Worm (Caenorhabditis elegans): Measurements from ENCODE around the gene oat-1.
A peak's percentile ranks its signal among the peaks of the same experiment; 100 is the strongest.

The oat-1 gene

ce11 chrIV:8428492-8428891, 43.9 kb downstream of the oat-1 start:
- TF ChIP-seq R02D3.7 (tag; optimal IDR thresholded peaks at IDR 0.05) (peak; percentile 38), lin-15B (tag; optimal IDR thresholded peaks at IDR 0.05) (peak; percentile 70), nhr-28 (tag; optimal IDR thresholded peaks at IDR 0.05) (no peak), ztf-4 (tag; optimal IDR thresholded peaks at IDR 0.05) (peak; percentile 5), elt-1 (tag; optimal IDR thresholded peaks at IDR 0.05) (no peak), lsy-12 (tag; optimal IDR thresholded peaks at IDR 0.05) (peak; percentile 90), aly-2 (tag; optimal IDR thresholded peaks at IDR 0.05) (no peak), tbx-2 (tag; optimal IDR thresholded peaks at IDR 0.05) (peak; percentile 85), fkh-10 (GFP tag; optimal IDR thresholded peaks at IDR 0.05) (no peak), nhr-77 (tag; optimal IDR thresholded peaks at IDR 0.05) (peak; percentile 53), ceh-16 (tag; optimal IDR thresholded peaks at IDR 0.05) (no peak), skn-1 (tag; optimal IDR thresholded peaks at IDR 0.05) (no peak), lin-39 (tag; optimal IDR thresholded peaks at IDR 0.05) (peak; percentile 51), eor-1 (tag; optimal IDR thresholded peaks at IDR 0.05) (no peak), jun-1 (tag; optimal IDR thresholded peaks at IDR 0.05) (no peak), fos-1 (tag; optimal IDR thresholded peaks at IDR 0.05) (peak; percentile 54), nhr-11 (tag; optimal IDR thresholded peaks at IDR 0.05) (no peak), nhr-23 (tag; optimal IDR thresholded peaks at IDR 0.05) (peak; percentile 60), mdl-1 (tag; optimal IDR thresholded peaks at IDR 0.05) (no peak), mml-1 (tag; optimal IDR thresholded peaks at IDR 0.05) (no peak), sea-2 (GFP tag; optimal IDR thresholded peaks at IDR 0.05) (no peak), pqm-1 (tag; optimal IDR thresholded peaks at IDR 0.05) (peak; percentile 46), nhr-76 (tag; optimal IDR thresholded peaks at IDR 0.05) (no peak), elt-3 (tag; optimal IDR thresholded peaks at IDR 0.05) (peak in 1 of 3 experiments; percentile 32), ztf-11 (tag; optimal IDR thresholded peaks at IDR 0.05) (no peak), egl-27 (tag; optimal IDR thresholded peaks at IDR 0.05) (no peak), nhr-67 (tag; optimal IDR thresholded peaks at IDR 0.05) (no peak), nfya-1 (tag; optimal IDR thresholded peaks at IDR 0.05; ENCODE audit: insufficient read depth) (peak; percentile 85), daf-12 (tag; optimal IDR thresholded peaks at IDR 0.05) (no peak), hmg-11 (tag; optimal IDR thresholded peaks at IDR 0.05) (peak; percentile 84), ceh-82 (tag; optimal IDR thresholded peaks at IDR 0.05) (peak; percentile 16), egl-5 (tag; optimal IDR thresholded peaks at IDR 0.05) (no peak), ZK546.5 (tag; optimal IDR thresholded peaks at IDR 0.05) (no peak), zag-1 (tag; optimal IDR thresholded peaks at IDR 0.05) (no peak), unc-39 (tag; optimal IDR thresholded peaks at IDR 0.05) (no peak), fkh-2 (tag; optimal IDR thresholded peaks at IDR 0.05) (peak; percentile 38), ceh-28 (tag; optimal IDR thresholded peaks at IDR 0.05) (peak; percentile 54), ama-1 (optimal IDR thresholded peaks at IDR 0.05) (peak; percentile 97), snpc-4 (tag; optimal IDR thresholded peaks at IDR 0.05) (peak; percentile 99), elt-2 (tag; optimal IDR thresholded peaks at IDR 0.05) (peak; percentile 71), unc-62 (GFP tag; optimal IDR thresholded peaks at IDR 0.05) (peak; percentile 43), nhr-12 (tag; optimal IDR thresholded peaks at IDR 0.05) (no peak), nhr-237 (tag; optimal IDR thresholded peaks at IDR 0.05) (no peak), nhr-25 (tag; optimal IDR thresholded peaks at IDR 0.05) (peak; percentile 78), ceh-9 (tag; optimal IDR thresholded peaks at IDR 0.05) (no peak), pha-4 (tag; optimal IDR thresholded peaks at IDR 0.05) (peak; percentile 67), nhr-43 (tag; optimal IDR thresholded peaks at IDR 0.05; ENCODE audit: poor library complexity, severe bottlenecking) (peak; percentile 76)

ce11 chrIV:8426537-8426936, 45.9 kb downstream of the oat-1 start, which contains the start of the genes T26A8.3 and tmem-231:
Gene T26A8.3, minus strand, starts transcription at chrIV:8426637.
Gene tmem-231, plus strand, starts transcription at chrIV:8426785.
- TF ChIP-seq nhr-28 (tag; optimal IDR thresholded peaks at IDR 0.05) = no peak
- TF ChIP-seq eor-1 (tag; optimal IDR thresholded peaks at IDR 0.05) = no peak
- no peak for TF ChIP-seq hmg-11 (tag; optimal IDR thresholded peaks at IDR 0.05)
- TF ChIP-seq ztf-4 (tag; optimal IDR thresholded peaks at IDR 0.05) = no peak
- TF ChIP-seq zag-1 (tag; optimal IDR thresholded peaks at IDR 0.05) = no peak
- no peak for TF ChIP-seq lsy-12 (tag; optimal IDR thresholded peaks at IDR 0.05)
- TF ChIP-seq nhr-77 (tag; optimal IDR thresholded peaks at IDR 0.05) = no peak
- TF ChIP-seq unc-39 (tag; optimal IDR thresholded peaks at IDR 0.05) = no peak

Data from whole organism, L3 larva.